Fruit fly (Drosophila melanogaster) S2 (cell line): ENCODE data around the gene Rab8.

Source experiments
- CG8478 ChIP-seq: fragments of >200 bp; optimal IDR thresholded peaks from 2 replicates; lab custom pipeline; 2018
- CTCF ChIP-seq, 2 experiments: fragments of >200 bp; optimal IDR thresholded peaks; 2 replicates each; lab custom pipeline; 2018

Rab8 gene

dm6 chr3L:19870843-19871666 is at the start of gene Rab8, which contains the start of gene Usp32:
Rab8 (minus strand) TSS chr3L:19871078.
Usp32 (plus strand) TSS chr3L:19871139.
- TF ChIP-seq CTCF (optimal IDR thresholded peaks at IDR 0.05; lab: Kevin White, UChicago), result no peak

- no peak for TF ChIP-seq CTCF (optimal IDR thresholded peaks at IDR 0.05; lab: Kevin White, UChicago)
- no peak for TF ChIP-seq CG8478 (lab: Kevin White, UChicago)
Measured at dm6 chr3L:19919981-19920380, 49.1 kb upstream of the Rab8 start.

dm6 chr3L:19914833-19915232 is 44.0 kb upstream of the Rab8 start, which contains the start of gene Rpn1:
Rpn1 (plus strand) TSS chr3L:19915051.
- TF ChIP-seq CG8478 (lab: Kevin White, UChicago) (no peak), CTCF (optimal IDR thresholded peaks at IDR 0.05; lab: Kevin White, UChicago) (peak in 1 of 2 experiments; percentile 20)

- no peak for TF ChIP-seq CG8478 (lab: Kevin White, UChicago)
- no peak for TF ChIP-seq CTCF (optimal IDR thresholded peaks at IDR 0.05; lab: Kevin White, UChicago)
Measured at dm6 chr3L:19913328-19913936, 42.6 kb upstream of the Rab8 start, which contains the start of gene Mtr3. Mtr3 (minus strand) TSS chr3L:19913715.

dm6 chr3L:19910054-19910414 is 39.2 kb upstream of the Rab8 start, which contains the start of the genes Mi-2 and Prp3:
Mi-2 (minus strand) TSS chr3L:19910215.
Prp3 (plus strand) TSS chr3L:19910300.
- TF ChIP-seq CTCF (optimal IDR thresholded peaks at IDR 0.05; lab: Kevin White, UChicago) (peak; percentile 47 to 52), CG8478 (lab: Kevin White, UChicago) (no peak)

dm6 chr3L:19909234-19910053 is 38.6 kb upstream of the Rab8 start:
- TF ChIP-seq CG8478 (lab: Kevin White, UChicago), result no peak
- no peak for TF ChIP-seq CTCF (optimal IDR thresholded peaks at IDR 0.05; lab: Kevin White, UChicago)

dm6 chr3L:19908201-19909127 is 37.6 kb upstream of the Rab8 start:
- TF ChIP-seq CTCF (optimal IDR thresholded peaks at IDR 0.05; lab: Kevin White, UChicago) (no peak), CG8478 (lab: Kevin White, UChicago) (no peak)

- no peak for TF ChIP-seq CG8478 (lab: Kevin White, UChicago)
Measured at dm6 chr3L:19907706-19908070, 36.8 kb upstream of the Rab8 start.

dm6 chr3L:19906780-19907705 is 36.2 kb upstream of the Rab8 start:
- TF ChIP-seq CTCF (optimal IDR thresholded peaks at IDR 0.05; lab: Kevin White, UChicago) (no peak), CG8478 (lab: Kevin White, UChicago) (no peak)

dm6 chr3L:19906148-19906752 is 35.4 kb upstream of the Rab8 start:
- TF ChIP-seq CTCF (optimal IDR thresholded peaks at IDR 0.05; lab: Kevin White, UChicago), result no peak
- no peak for TF ChIP-seq CG8478 (lab: Kevin White, UChicago)

- TF ChIP-seq CG8478 (lab: Kevin White, UChicago), result no peak
- no peak for TF ChIP-seq CTCF (optimal IDR thresholded peaks at IDR 0.05; lab: Kevin White, UChicago)
Measured at dm6 chr3L:19905427-19905826, 34.5 kb upstream of the Rab8 start.

dm6 chr3L:19904411-19905135 is 33.7 kb upstream of the Rab8 start:
- TF ChIP-seq CG8478 (lab: Kevin White, UChicago) (no peak), CTCF (optimal IDR thresholded peaks at IDR 0.05; lab: Kevin White, UChicago) (no peak)
